Worm (Caenorhabditis elegans) whole organism, young adult: ENCODE data around the gene argk-1.

Experiments used
- B0336.3 ChIP-seq: fragments of 200-800 bp; sonication (Bioruptor generic); IDR thresholded peaks from 2 replicates; pipeline ENCODE4 v1.3.6; 2022; ENCODE audit warnings: missing genetic modification characterization, missing compliant biosample characterization
- F22D6.2 ChIP-seq: sonication (generic microtip); optimal IDR thresholded peaks from 2 replicates; lab custom pipeline; 2016; ENCODE audit warnings: mild to moderate bottlenecking, missing genetic modification characterization, missing compliant biosample characterization
- F23B12.7 ChIP-seq: sonication (generic microtip); optimal IDR thresholded peaks from 2 replicates; lab custom pipeline; 2017; ENCODE audit warnings: missing genetic modification characterization, mild to moderate bottlenecking, missing compliant biosample characterization, antibody characterized with exemption, moderate library complexity; ENCODE audit not compliant: insufficient read depth
- K11D2.4 ChIP-seq: fragments of 200-800 bp; sonication (Bioruptor generic); IDR thresholded peaks from 2 replicates; pipeline ENCODE4 v1.3.6; 2022; ENCODE audit warnings: missing genetic modification reagents, missing genetic modification characterization, missing compliant biosample characterization
- K12H6.12 ChIP-seq: fragments of 200-800 bp; sonication (Bioruptor generic); optimal IDR thresholded peaks from 2 replicates; lab custom pipeline; 2018; ENCODE audit warnings: mild to moderate bottlenecking, missing genetic modification characterization, missing compliant biosample characterization
- Y79H2A.3 ChIP-seq: fragments of 200-800 bp; sonication (Bioruptor generic); conservative IDR thresholded peaks from 2 replicates; pipeline ENCODE4 v1.3.6; 2022; ENCODE audit warnings: missing genetic modification reagents, missing genetic modification characterization, missing compliant biosample characterization
- ama-1 ChIP-seq, 3 experiments: fragments of 150-350 bp in 1 of 3; sonication (generic microtip) in 2 of 3; optimal IDR thresholded peaks; 2 replicates each; lab custom pipeline; 2014 to 2018; ENCODE audit warnings: missing biosample characterization in 2 of 3, missing genetic modification characterization in 2 of 3, missing genetic modification reagents in 2 of 3
- aptf-3 ChIP-seq: fragments of 200-800 bp; sonication (Bioruptor generic); IDR thresholded peaks from 2 replicates; pipeline ENCODE4 v1.3.6; 2022; ENCODE audit warnings: missing genetic modification characterization, missing compliant biosample characterization
- athp-1 ChIP-seq: sonication (generic microtip); optimal IDR thresholded peaks from 2 replicates; lab custom pipeline; 2017; ENCODE audit warnings: mild to moderate bottlenecking, missing genetic modification characterization, missing compliant biosample characterization
- ccch-3 ChIP-seq: fragments of 200-800 bp; sonication (Bioruptor generic); optimal IDR thresholded peaks from 2 replicates; lab custom pipeline; 2018; ENCODE audit warnings: mild to moderate bottlenecking, missing genetic modification characterization, missing compliant biosample characterization
- cebp-1 ChIP-seq, 2 experiments: fragments of 200-800 bp in 1 of 2; sonication (Bioruptor generic) in 1 of 2; sonication (generic microtip) in 1 of 2; IDR thresholded peaks in 1 of 2; optimal IDR thresholded peaks in 1 of 2; 2 replicates each; pipeline versions ENCODE4 v1.3.6 to Lab custom; 2017 to 2022; ENCODE audit warnings: missing compliant biosample characterization in 2 of 2, missing genetic modification characterization in 2 of 2, mild to moderate bottlenecking in 1 of 2, missing genetic modification reagents in 1 of 2, moderate library complexity in 1 of 2
- ceh-40 ChIP-seq: fragments of 200-800 bp; sonication (Bioruptor generic); IDR thresholded peaks from 2 replicates; pipeline ENCODE4 v1.3.6; 2022; ENCODE audit warnings: missing genetic modification characterization, missing compliant biosample characterization
- ceh-91 ChIP-seq: fragments of 200-800 bp; sonication (Bioruptor generic); IDR thresholded peaks from 2 replicates; pipeline ENCODE4 v1.3.6; 2022; ENCODE audit warnings: missing genetic modification reagents, missing genetic modification characterization, missing compliant biosample characterization
- die-1 ChIP-seq: sonication (generic microtip); optimal IDR thresholded peaks from 2 replicates; lab custom pipeline; 2016; ENCODE audit warnings: missing genotype, mild to moderate bottlenecking, missing genetic modification characterization, missing compliant biosample characterization
- egrh-3 ChIP-seq: fragments of 200-800 bp; sonication (Bioruptor generic); IDR thresholded peaks from 2 replicates; pipeline ENCODE4 v1.3.6; 2022; ENCODE audit warnings: missing genetic modification reagents, missing genetic modification characterization, missing compliant biosample characterization
- gei-17 ChIP-seq: fragments of 200-800 bp; sonication (Bioruptor generic); optimal IDR thresholded peaks from 2 replicates; lab custom pipeline; 2018; ENCODE audit warnings: mild to moderate bottlenecking, missing genetic modification characterization, missing compliant biosample characterization
- hlh-12 ChIP-seq: sonication (generic microtip); optimal IDR thresholded peaks from 2 replicates; lab custom pipeline; 2016; ENCODE audit warnings: missing genetic modification characterization, missing compliant biosample characterization
- hlh-26 ChIP-seq: fragments of 200-800 bp; sonication (Bioruptor generic); conservative IDR thresholded peaks from 2 replicates; pipeline ENCODE4 v1.3.6; 2022; ENCODE audit warnings: missing genetic modification reagents, missing genetic modification characterization, missing compliant biosample characterization
- lag-1 ChIP-seq: fragments of 200-800 bp; sonication (Bioruptor generic); IDR thresholded peaks from 2 replicates; pipeline ENCODE4 v1.3.6; 2022; ENCODE audit warnings: missing genetic modification reagents, missing genetic modification characterization, missing compliant biosample characterization
- lin-35 ChIP-seq, 3 experiments: fragments of 150-350 bp in 2 of 3; sonication (generic microtip) in 1 of 3; optimal IDR thresholded peaks; 2 replicates each; lab custom pipeline; 2014 to 2018; ENCODE audit warnings: missing biosample characterization in 3 of 3, missing genetic modification characterization in 3 of 3, missing genetic modification reagents in 3 of 3
- lsy-27 ChIP-seq: sonication (generic microtip); optimal IDR thresholded peaks from 2 replicates; lab custom pipeline; 2017; ENCODE audit warnings: missing genetic modification characterization, mild to moderate bottlenecking, missing compliant biosample characterization, antibody characterized with exemption, missing genotype, borderline replicate concordance; ENCODE audit not compliant: insufficient read depth
- madf-10 ChIP-seq: sonication (generic microtip); optimal IDR thresholded peaks from 2 replicates; lab custom pipeline; 2016; ENCODE audit warnings: mild to moderate bottlenecking, missing genetic modification characterization, missing compliant biosample characterization
- madf-3 ChIP-seq: fragments of 200-800 bp; sonication (Bioruptor generic); IDR thresholded peaks from 2 replicates; pipeline ENCODE4 v1.3.6; 2022; ENCODE audit warnings: missing genetic modification reagents, missing genetic modification characterization, missing compliant biosample characterization
- nfya-2 ChIP-seq: fragments of 200-800 bp; sonication (Bioruptor generic); IDR thresholded peaks from 2 replicates; pipeline ENCODE4 v1.3.6; 2022; ENCODE audit warnings: missing genetic modification reagents, missing genetic modification characterization, missing compliant biosample characterization
- repo-1 ChIP-seq: sonication (generic microtip); optimal IDR thresholded peaks from 2 replicates; lab custom pipeline; 2017; ENCODE audit warnings: mild to moderate bottlenecking, missing genetic modification characterization, missing compliant biosample characterization
- sea-2 ChIP-seq: fragments of 200-800 bp; sonication (Bioruptor generic); IDR thresholded peaks from 2 replicates; pipeline ENCODE4 v1.3.6; 2022; ENCODE audit warnings: missing genetic modification characterization, missing compliant biosample characterization
- sptf-2 ChIP-seq: fragments of 200-800 bp; sonication (Bioruptor generic); optimal IDR thresholded peaks from 2 replicates; lab custom pipeline; 2018; ENCODE audit warnings: mild to moderate bottlenecking, missing genetic modification characterization, missing compliant biosample characterization
- unc-130 ChIP-seq: sonication (generic microtip); optimal IDR thresholded peaks from 2 replicates; lab custom pipeline; 2016; ENCODE audit warnings: missing genetic modification reagents, missing genetic modification characterization, missing compliant biosample characterization
- zim-3 ChIP-seq: sonication (generic microtip); optimal IDR thresholded peaks from 2 replicates; lab custom pipeline; 2017; ENCODE audit warnings: mild to moderate bottlenecking, missing genetic modification characterization, moderate library complexity, missing compliant biosample characterization
- ztf-18 ChIP-seq: sonication (generic microtip); optimal IDR thresholded peaks from 2 replicates; lab custom pipeline; 2016; ENCODE audit warnings: missing genotype, mild to moderate bottlenecking, missing genetic modification characterization, missing compliant biosample characterization
- ztf-25 ChIP-seq: fragments of 200-800 bp; sonication (Bioruptor generic); IDR thresholded peaks from 2 replicates; pipeline ENCODE4 v1.3.6; 2022; ENCODE audit warnings: missing genetic modification reagents, missing genetic modification characterization, missing compliant biosample characterization
- ztf-6 ChIP-seq: fragments of 200-800 bp; sonication (Bioruptor generic); IDR thresholded peaks from 2 replicates; pipeline ENCODE4 v1.3.6; 2022; ENCODE audit warnings: missing genetic modification reagents, missing genetic modification characterization, missing compliant biosample characterization

Gene argk-1

DNA sequence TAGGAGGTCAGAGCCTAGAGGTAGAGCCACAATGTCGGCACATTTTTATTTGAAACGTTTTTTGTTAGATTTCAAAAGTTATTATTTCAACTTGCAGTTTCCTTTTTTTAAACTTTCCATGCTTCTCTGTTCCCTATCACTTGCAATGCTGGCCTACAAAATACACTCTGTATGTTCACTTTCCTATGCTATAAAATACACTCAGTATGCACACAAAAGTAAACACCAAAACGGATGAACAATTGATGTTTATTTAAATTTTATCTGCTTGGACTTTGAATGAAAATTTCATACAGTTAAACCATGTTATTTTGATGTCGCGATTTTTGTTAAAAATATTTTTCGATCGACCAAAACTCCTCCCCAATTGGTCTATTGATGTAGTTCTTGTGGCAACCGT, 23.0 kb upstream of the argk-1 start:
- TF ChIP-seq madf-10 (tag; lab: Kevin White, UChicago) = no peak
- TF ChIP-seq ztf-18 = no peak
- no peak for TF ChIP-seq cebp-1 (GFP tag; IDR thresholded peaks at IDR 0.05; lab: Robert Waterston, UW)
- no peak for TF ChIP-seq cebp-1 (tag; optimal IDR thresholded peaks at IDR 0.05; lab: Kevin White, UChicago)
- no peak for TF ChIP-seq ztf-25 (GFP tag; lab: Robert Waterston, UW)
- no peak for TF ChIP-seq madf-3
- TF ChIP-seq ama-1 (optimal IDR thresholded peaks at IDR 0.05; lab: Kevin White, UChicago) = no peak
- no peak for TF ChIP-seq ama-1 (GFP tag; optimal IDR thresholded peaks at IDR 0.05; lab: Kevin White, UChicago)
- TF ChIP-seq aptf-3 = no peak

DNA sequence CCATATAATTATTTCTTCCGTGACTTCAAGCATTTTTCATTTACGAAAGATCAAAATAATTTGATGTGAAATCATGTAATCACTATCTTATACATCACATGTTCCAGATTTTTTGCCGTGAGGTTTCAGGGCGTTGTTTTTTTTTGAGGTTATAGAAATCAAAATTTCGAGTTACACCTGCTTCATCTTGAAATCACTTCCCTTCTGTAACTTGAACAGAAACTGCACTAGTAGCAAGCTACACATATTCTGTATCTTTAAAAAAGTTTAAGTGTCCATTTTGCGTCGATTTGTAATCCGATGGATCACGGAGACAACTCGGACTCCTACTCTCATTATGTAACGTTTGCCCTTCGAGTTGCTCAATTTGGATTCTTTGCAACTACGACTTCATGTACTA, 13.0 kb upstream of the argk-1 start, which contains the start of gene F22B8.3:
F22B8.3 (plus strand) TSS at position 301 of the 400 bp plus-strand sequence.
- no peak for TF ChIP-seq B0336.3 (GFP tag; lab: Robert Waterston, UW)
- no peak for TF ChIP-seq K12H6.12 (tag; lab: Kevin White, UChicago)
- no peak for TF ChIP-seq madf-10 (tag; lab: Kevin White, UChicago)
- no peak for TF ChIP-seq gei-17 (GFP tag; lab: Kevin White, UChicago)
- no peak for TF ChIP-seq lin-35 (GFP tag; optimal IDR thresholded peaks at IDR 0.05; lab: Kevin White, UChicago)
- TF ChIP-seq F22D6.2 (tag; lab: Kevin White, UChicago) = no peak
- no peak for TF ChIP-seq unc-130 (GFP tag; lab: Kevin White, UChicago)
- no peak for TF ChIP-seq athp-1 (tag; lab: Kevin White, UChicago)
- no peak for TF ChIP-seq K11D2.4 (GFP tag; lab: Robert Waterston, UW)

DNA sequence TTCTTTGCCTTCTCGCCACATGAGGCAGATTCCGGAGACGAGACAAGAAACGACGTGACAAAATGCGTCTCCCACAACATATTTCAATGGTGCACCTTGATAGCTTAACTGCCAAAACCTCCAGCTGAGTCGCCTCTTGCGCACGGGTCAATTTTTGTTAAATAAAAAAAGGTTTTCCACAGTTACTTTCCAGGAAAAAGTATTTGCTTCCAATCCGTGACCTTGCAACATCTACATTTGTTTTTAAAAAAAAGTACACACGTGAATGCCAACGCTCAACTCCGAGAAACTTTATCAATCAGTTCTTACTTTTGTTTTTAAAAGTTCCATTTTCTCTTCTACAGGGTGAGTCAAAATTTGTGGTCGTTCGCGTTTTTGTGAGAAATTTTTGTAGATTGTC, 9.4 kb upstream of the argk-1 start, which contains the start of gene F22B8.7:
F22B8.7 (plus strand) TSS at position 301 of the 400 bp plus-strand sequence.
- no peak for TF ChIP-seq hlh-12 (tag; lab: Kevin White, UChicago)
- TF ChIP-seq hlh-26 (GFP tag; lab: Robert Waterston, UW) = no peak
- TF ChIP-seq K12H6.12 (tag; lab: Kevin White, UChicago) = no peak
- no peak for TF ChIP-seq ceh-40 (GFP tag; lab: Robert Waterston, UW)
- no peak for TF ChIP-seq sea-2 (GFP tag; lab: Robert Waterston, UW)
- no peak for TF ChIP-seq nfya-2 (GFP tag; lab: Robert Waterston, UW)

DNA sequence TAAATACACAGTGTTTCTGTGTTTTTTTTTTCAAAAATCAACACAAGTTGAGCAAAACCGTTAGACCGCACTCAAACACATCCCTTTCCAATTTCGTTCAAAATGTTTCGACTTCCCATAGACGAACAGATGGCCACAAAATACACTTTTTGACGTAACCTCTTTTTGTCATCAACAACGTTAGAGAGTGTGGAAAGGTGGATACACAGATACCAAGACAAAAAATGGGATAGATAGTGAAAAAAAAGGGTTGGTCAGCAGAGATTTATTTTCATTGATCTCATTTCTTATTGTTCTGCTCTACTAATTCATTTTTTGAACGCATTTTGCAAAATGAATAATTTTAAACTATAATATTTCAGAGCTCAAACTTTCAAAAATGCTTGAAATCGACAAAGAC, 8.8 kb upstream of the argk-1 start:
- no peak for TF ChIP-seq F22D6.2 (tag; lab: Kevin White, UChicago)
- TF ChIP-seq sptf-2 (GFP tag; lab: Kevin White, UChicago) = no peak
- no peak for TF ChIP-seq die-1 (tag; lab: Kevin White, UChicago)
- TF ChIP-seq repo-1 (tag; lab: Kevin White, UChicago) = no peak
- TF ChIP-seq ceh-91 (GFP tag; lab: Robert Waterston, UW) = no peak
- no peak for TF ChIP-seq ceh-40 (GFP tag; lab: Robert Waterston, UW)
- TF ChIP-seq ccch-3 = no peak
- TF ChIP-seq, all 124 proteins: peak for 0

DNA sequence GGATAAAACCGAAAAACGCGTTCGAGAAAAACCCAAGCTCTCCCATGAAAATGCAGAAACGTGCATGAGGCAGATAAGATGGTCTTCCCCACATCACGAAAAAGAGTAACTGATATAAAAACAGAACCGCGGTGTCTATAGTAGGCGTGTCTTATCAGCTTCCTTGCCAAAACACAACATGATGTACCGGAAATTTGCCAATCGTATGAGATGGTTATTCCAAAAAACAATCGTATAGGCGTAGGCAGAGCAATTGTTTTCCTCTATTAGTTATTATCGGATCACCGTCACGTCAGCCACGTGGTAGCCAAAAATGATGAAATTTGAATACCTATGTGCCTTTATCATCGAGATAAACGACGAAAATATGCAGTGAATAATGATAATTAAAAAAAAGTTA, 4.3 kb upstream of the argk-1 start, which contains the start of gene str-7:
str-7 (minus strand) TSS at position 101 of the 400 bp plus-strand sequence.
- no peak for TF ChIP-seq lsy-27 (tag; lab: Kevin White, UChicago)
- TF ChIP-seq ztf-18 = no peak
- no peak for TF ChIP-seq ztf-6
- TF ChIP-seq Y79H2A.3 = no peak
- TF ChIP-seq cebp-1 (GFP tag; IDR thresholded peaks at IDR 0.05; lab: Robert Waterston, UW) = no peak
- TF ChIP-seq cebp-1 (tag; optimal IDR thresholded peaks at IDR 0.05; lab: Kevin White, UChicago) = no peak
- TF ChIP-seq egrh-3 (GFP tag; lab: Robert Waterston, UW) = no peak
- TF ChIP-seq lag-1 (GFP tag; lab: Robert Waterston, UW) = no peak
- no peak for TF ChIP-seq F23B12.7
- no peak for TF ChIP-seq zim-3 (tag; lab: Kevin White, UChicago)
